Worm (Caenorhabditis elegans) whole organism, midembryonic: ENCODE measurements around the gene K01A6.8.

Source experiments
- T22C8.4 ChIP-seq: fragments of 200-800 bp; sonication (Bioruptor generic); IDR thresholded peaks from 2 replicates; pipeline ENCODE4 v1.3.6; 2022; ENCODE audit warnings: missing genetic modification characterization, missing compliant biosample characterization
- cog-1 ChIP-seq: sonication (generic microtip); optimal IDR thresholded peaks from 2 replicates; lab custom pipeline; 2016; ENCODE audit warnings: missing genetic modification characterization, missing compliant biosample characterization
- flt-1 ChIP-seq: fragments of 200-800 bp; sonication (Bioruptor generic); IDR thresholded peaks from 2 replicates; pipeline ENCODE4 v1.3.6; 2022; ENCODE audit warnings: missing genetic modification characterization, missing compliant biosample characterization
- klf-2 ChIP-seq: fragments of 200-800 bp; sonication (Bioruptor generic); conservative IDR thresholded peaks from 2 replicates; pipeline ENCODE4 v1.3.6; 2022; ENCODE audit warnings: missing genetic modification reagents, missing genetic modification characterization, missing compliant biosample characterization
- med-1 ChIP-seq: sonication (generic microtip); optimal IDR thresholded peaks from 2 replicates; lab custom pipeline; 2017; ENCODE audit warnings: missing genetic modification characterization, mild to moderate bottlenecking, missing compliant biosample characterization, antibody characterized with exemption, missing genetic modification reagents; ENCODE audit not compliant: insufficient read depth
- ref-1 ChIP-seq: fragments of 200-800 bp; sonication (Bioruptor generic); conservative IDR thresholded peaks from 2 replicates; pipeline ENCODE4 v1.3.6; 2022; ENCODE audit warnings: missing genetic modification reagents, missing genetic modification characterization, missing compliant biosample characterization
- tab-1 ChIP-seq: fragments of 200-800 bp; sonication (Bioruptor generic); IDR thresholded peaks from 2 replicates; pipeline ENCODE4 v1.3.6; 2022; ENCODE audit warnings: missing genetic modification characterization, missing compliant biosample characterization
- ztf-23 ChIP-seq: fragments of 200-800 bp; sonication (Bioruptor generic); IDR thresholded peaks from 2 replicates; pipeline ENCODE4 v1.3.6; 2022; ENCODE audit warnings: missing genetic modification reagents, missing genetic modification characterization, missing compliant biosample characterization
- ztf-29 ChIP-seq: fragments of 200-800 bp; sonication (Bioruptor generic); IDR thresholded peaks from 2 replicates; pipeline ENCODE4 v1.3.6; 2022; ENCODE audit warnings: missing genetic modification reagents, missing genetic modification characterization, missing compliant biosample characterization

The K01A6.8 gene

ce11 chrIV:11716414-11716813 is 20.8 kb downstream of the K01A6.8 start:
- no peak for TF ChIP-seq ztf-29 (GFP tag; lab: Robert Waterston, UW)
- TF ChIP-seq ref-1 (GFP tag; lab: Robert Waterston, UW), result no peak
- TF ChIP-seq cog-1, result no peak
- TF ChIP-seq med-1, result no peak

ce11 chrIV:11714739-11715138 is 22.4 kb downstream of the K01A6.8 start, which contains the start of gene magi-1:
Gene magi-1, plus strand, starts transcription at chrIV:11715039.
- TF ChIP-seq flt-1 (GFP tag; lab: Robert Waterston, UW) (no peak), T22C8.4 (GFP tag; lab: Robert Waterston, UW) (no peak), tab-1 (GFP tag; lab: Robert Waterston, UW) (no peak), ztf-23 (GFP tag; lab: Robert Waterston, UW) (no peak), klf-2 (no peak), ref-1 (GFP tag; lab: Robert Waterston, UW) (no peak), cog-1 (no peak)

ce11 chrIV:11713289-11713688 is 23.9 kb downstream of the K01A6.8 start:
- TF ChIP-seq T22C8.4 (GFP tag; lab: Robert Waterston, UW), result no peak
- TF ChIP-seq ztf-23 (GFP tag; lab: Robert Waterston, UW), result no peak
- TF ChIP-seq cog-1, result no peak
- no peak for TF ChIP-seq klf-2
- TF ChIP-seq tab-1 (GFP tag; lab: Robert Waterston, UW), result no peak
- no peak for TF ChIP-seq ref-1 (GFP tag; lab: Robert Waterston, UW)
- TF ChIP-seq ztf-29 (GFP tag; lab: Robert Waterston, UW), result no peak

DNA sequence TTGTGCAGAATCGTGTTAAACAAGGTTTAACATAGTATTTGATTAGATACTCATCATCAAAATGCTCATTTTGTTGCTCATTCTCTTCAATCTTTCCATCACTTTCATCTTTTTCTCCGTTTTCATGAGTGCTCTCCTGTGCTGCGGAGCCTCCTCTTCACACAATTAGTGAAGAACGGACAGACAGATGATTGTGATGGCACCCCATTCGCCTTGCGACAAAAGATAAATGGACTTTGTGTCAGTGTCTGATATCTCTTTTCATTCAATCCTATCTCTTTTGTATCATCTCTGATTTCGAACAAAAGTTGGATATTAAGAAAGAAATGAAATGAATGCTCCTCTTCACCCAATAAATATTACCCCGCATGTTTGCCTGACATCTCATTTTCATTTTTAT is 26.8 kb downstream of the K01A6.8 start:
- no peak for TF ChIP-seq flt-1 (GFP tag; lab: Robert Waterston, UW)
- no peak for TF ChIP-seq T22C8.4 (GFP tag; lab: Robert Waterston, UW)
- TF ChIP-seq ref-1 (GFP tag; lab: Robert Waterston, UW), result no peak
- no peak for TF ChIP-seq ztf-23 (GFP tag; lab: Robert Waterston, UW)
- TF ChIP-seq ztf-29 (GFP tag; lab: Robert Waterston, UW), result no peak
- TF ChIP-seq med-1, result no peak

DNA sequence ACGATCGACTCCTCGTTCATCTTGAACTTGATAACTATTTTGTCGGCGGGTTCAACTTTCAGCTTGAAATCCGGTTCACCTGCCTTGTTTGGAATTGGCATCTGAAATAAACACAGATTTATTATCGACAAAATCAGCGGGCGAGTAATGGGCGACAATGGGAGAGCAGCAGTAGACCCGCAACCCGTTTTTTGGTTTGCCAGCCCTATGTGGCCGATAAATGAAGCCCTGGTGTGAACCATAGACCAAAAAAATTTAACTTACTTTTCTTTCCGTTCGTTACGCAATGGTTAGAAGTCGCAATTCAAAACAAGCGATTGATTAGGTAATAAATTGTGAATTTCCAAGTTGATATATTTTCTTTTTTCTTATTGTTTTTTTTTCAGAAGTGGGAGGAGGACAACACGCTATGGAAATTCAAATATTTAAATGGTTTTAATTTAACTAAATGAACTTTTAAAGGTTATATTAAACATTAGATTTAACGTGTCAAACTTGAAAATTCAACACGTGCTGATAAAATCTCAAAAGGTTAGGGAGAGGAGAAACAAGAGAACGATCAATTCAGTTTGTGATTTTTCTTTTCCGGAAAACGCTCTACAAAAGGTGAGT is 33.4 kb downstream of the K01A6.8 start, which contains the start of the genes T22B3.3 and alg-3:
Gene T22B3.3, minus strand, starts transcription at position 101 of the 612 bp plus-strand sequence.
Gene alg-3, plus strand, starts transcription at position 562 of the 612 bp plus-strand sequence.
- TF ChIP-seq klf-2 (no peak), T22C8.4 (GFP tag; lab: Robert Waterston, UW) (no peak), cog-1 (no peak), flt-1 (GFP tag; lab: Robert Waterston, UW) (no peak), med-1 (no peak), ref-1 (GFP tag; lab: Robert Waterston, UW) (no peak)

ce11 chrIV:11701878-11702277 is 35.3 kb downstream of the K01A6.8 start:
- TF ChIP-seq flt-1 (GFP tag; lab: Robert Waterston, UW) (no peak), cog-1 (no peak), ztf-23 (GFP tag; lab: Robert Waterston, UW) (no peak), T22C8.4 (GFP tag; lab: Robert Waterston, UW) (no peak), klf-2 (no peak), med-1 (no peak), tab-1 (GFP tag; lab: Robert Waterston, UW) (no peak), ztf-29 (GFP tag; lab: Robert Waterston, UW) (no peak), ref-1 (GFP tag; lab: Robert Waterston, UW) (no peak)

- TF ChIP-seq klf-2, result no peak
- no peak for TF ChIP-seq T22C8.4 (GFP tag; lab: Robert Waterston, UW)
- TF ChIP-seq ztf-29 (GFP tag; lab: Robert Waterston, UW), result no peak
- TF ChIP-seq ztf-23 (GFP tag; lab: Robert Waterston, UW), result no peak
- TF ChIP-seq flt-1 (GFP tag; lab: Robert Waterston, UW), result no peak
- no peak for TF ChIP-seq ref-1 (GFP tag; lab: Robert Waterston, UW)
- no peak for TF ChIP-seq cog-1
- TF ChIP-seq med-1, result no peak
- TF ChIP-seq tab-1 (GFP tag; lab: Robert Waterston, UW), result no peak
Observed at ce11 chrIV:11700752-11701151, 36.4 kb downstream of the K01A6.8 start, which contains the start of gene dpy-20. Gene dpy-20, minus strand, starts transcription at chrIV:11700852.

ce11 chrIV:11700100-11700499 is 37.1 kb downstream of the K01A6.8 start:
- no peak for TF ChIP-seq ztf-29 (GFP tag; lab: Robert Waterston, UW)
- no peak for TF ChIP-seq ref-1 (GFP tag; lab: Robert Waterston, UW)
- TF ChIP-seq flt-1 (GFP tag; lab: Robert Waterston, UW), result no peak
- TF ChIP-seq T22C8.4 (GFP tag; lab: Robert Waterston, UW), result no peak
- no peak for TF ChIP-seq med-1
- TF ChIP-seq tab-1 (GFP tag; lab: Robert Waterston, UW), result no peak
- TF ChIP-seq cog-1, result no peak

ce11 chrIV:11697514-11697913 is 39.7 kb downstream of the K01A6.8 start:
- TF ChIP-seq ref-1 (GFP tag; lab: Robert Waterston, UW), result no peak
- no peak for TF ChIP-seq med-1
- TF ChIP-seq klf-2, result no peak

DNA sequence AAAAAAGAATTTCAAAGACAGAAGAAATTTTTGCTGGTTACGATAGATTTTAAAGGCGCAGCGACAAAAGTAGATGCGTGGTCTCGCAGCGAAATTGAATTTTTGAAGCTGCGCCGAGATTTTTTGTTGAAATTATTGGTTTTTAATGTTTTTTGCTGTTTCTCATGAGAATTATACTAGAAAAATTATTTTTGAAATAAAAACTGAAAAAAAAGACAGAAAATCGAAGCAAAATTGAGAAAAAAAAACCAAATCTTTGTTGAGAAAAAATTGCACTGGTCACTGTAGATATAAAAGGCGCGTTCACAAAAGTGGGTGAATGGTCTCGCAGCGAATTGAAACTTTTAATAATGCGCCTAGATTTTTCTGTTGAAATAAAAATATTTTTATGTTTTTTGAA is 41.5 kb downstream of the K01A6.8 start:
- TF ChIP-seq tab-1 (GFP tag; lab: Robert Waterston, UW), result no peak
- no peak for TF ChIP-seq ztf-23 (GFP tag; lab: Robert Waterston, UW)
- TF ChIP-seq flt-1 (GFP tag; lab: Robert Waterston, UW), result no peak
- no peak for TF ChIP-seq cog-1
- TF ChIP-seq ztf-29 (GFP tag; lab: Robert Waterston, UW), result no peak
- TF ChIP-seq klf-2, result no peak
- TF ChIP-seq T22C8.4 (GFP tag; lab: Robert Waterston, UW), result no peak
- TF ChIP-seq ref-1 (GFP tag; lab: Robert Waterston, UW), result no peak
- TF ChIP-seq med-1, result no peak
